Worm (Caenorhabditis elegans) whole organism, young adult: Measurements from ENCODE around the gene K05F6.10.

ENCODE experiments used
- D2030.7 ChIP-seq: fragments of 200-800 bp; sonication (Bioruptor generic); IDR thresholded peaks from 2 replicates; pipeline ENCODE4 v1.3.6; 2022; ENCODE audit warnings: missing genetic modification reagents, missing genetic modification characterization, missing compliant biosample characterization
- K12H6.12 ChIP-seq: fragments of 200-800 bp; sonication (Bioruptor generic); optimal IDR thresholded peaks from 2 replicates; lab custom pipeline; 2018; ENCODE audit warnings: mild to moderate bottlenecking, missing genetic modification characterization, missing compliant biosample characterization
- T26A5.8 ChIP-seq: sonication (generic microtip); optimal IDR thresholded peaks from 2 replicates; lab custom pipeline; 2016; ENCODE audit warnings: missing genetic modification characterization, missing compliant biosample characterization
- Y53G8AR.9 ChIP-seq: fragments of 200-800 bp; sonication (Bioruptor generic); conservative IDR thresholded peaks from 2 replicates; pipeline ENCODE4 v1.3.6; 2022; ENCODE audit warnings: missing genetic modification reagents, missing genetic modification characterization, missing compliant biosample characterization
- Y95B8A.8 ChIP-seq: fragments of 200-800 bp; sonication (Bioruptor generic); IDR thresholded peaks from 2 replicates; pipeline ENCODE4 v1.3.6; 2022; ENCODE audit warnings: missing genetic modification reagents, missing genetic modification characterization, missing compliant biosample characterization
- aptf-2 ChIP-seq: fragments of 200-800 bp; sonication (Bioruptor generic); conservative IDR thresholded peaks from 2 replicates; pipeline ENCODE4 v1.3.6; 2022; ENCODE audit warnings: missing genetic modification reagents, missing genetic modification characterization, missing compliant biosample characterization
- attf-5 ChIP-seq: fragments of 200-800 bp; sonication (Bioruptor generic); optimal IDR thresholded peaks from 2 replicates; lab custom pipeline; 2018; ENCODE audit warnings: mild to moderate bottlenecking, missing genetic modification characterization, missing compliant biosample characterization
- attf-6 ChIP-seq: fragments of 200-800 bp; sonication (Bioruptor generic); IDR thresholded peaks from 2 replicates; pipeline ENCODE4 v1.3.6; 2022; ENCODE audit warnings: missing genetic modification reagents, missing genetic modification characterization, missing compliant biosample characterization
- cebp-1 ChIP-seq, 2 experiments: fragments of 200-800 bp in 1 of 2; sonication (Bioruptor generic) in 1 of 2; sonication (generic microtip) in 1 of 2; IDR thresholded peaks in 1 of 2; optimal IDR thresholded peaks in 1 of 2; 2 replicates each; pipeline versions ENCODE4 v1.3.6 to Lab custom; 2017 to 2022; ENCODE audit warnings: missing compliant biosample characterization in 2 of 2, missing genetic modification characterization in 2 of 2, mild to moderate bottlenecking in 1 of 2, missing genetic modification reagents in 1 of 2, moderate library complexity in 1 of 2
- cebp-2 ChIP-seq: fragments of 200-800 bp; sonication (Bioruptor generic); IDR thresholded peaks from 2 replicates; pipeline ENCODE4 v1.3.6; 2022; ENCODE audit warnings: missing genetic modification characterization, missing compliant biosample characterization
- ceh-91 ChIP-seq: fragments of 200-800 bp; sonication (Bioruptor generic); IDR thresholded peaks from 2 replicates; pipeline ENCODE4 v1.3.6; 2022; ENCODE audit warnings: missing genetic modification reagents, missing genetic modification characterization, missing compliant biosample characterization
- dox-1 ChIP-seq: fragments of 200-800 bp; sonication (Bioruptor generic); IDR thresholded peaks from 2 replicates; pipeline ENCODE4 v1.3.6; 2022; ENCODE audit warnings: missing genetic modification reagents, missing genetic modification characterization, missing compliant biosample characterization
- egl-44 ChIP-seq: fragments of 200-800 bp; sonication (Bioruptor generic); IDR thresholded peaks from 2 replicates; pipeline ENCODE4 v1.3.6; 2022; ENCODE audit warnings: missing genetic modification reagents, missing genetic modification characterization, missing compliant biosample characterization
- egrh-3 ChIP-seq: fragments of 200-800 bp; sonication (Bioruptor generic); IDR thresholded peaks from 2 replicates; pipeline ENCODE4 v1.3.6; 2022; ENCODE audit warnings: missing genetic modification reagents, missing genetic modification characterization, missing compliant biosample characterization
- lin-40 ChIP-seq: sonication (generic microtip); optimal IDR thresholded peaks from 2 replicates; lab custom pipeline; 2016; ENCODE audit warnings: missing genetic modification characterization, mild to moderate bottlenecking, missing compliant biosample characterization, missing genotype, missing genetic modification reagents
- lsl-1 ChIP-seq: fragments of 200-800 bp; sonication (Bioruptor generic); optimal IDR thresholded peaks from 2 replicates; lab custom pipeline; 2018; ENCODE audit warnings: mild to moderate bottlenecking, missing genetic modification characterization, moderate library complexity, missing compliant biosample characterization
- madf-6 ChIP-seq: fragments of 200-800 bp; sonication (Bioruptor generic); IDR thresholded peaks from 2 replicates; pipeline ENCODE4 v1.3.6; 2022; ENCODE audit warnings: missing genetic modification reagents, missing genetic modification characterization, missing compliant biosample characterization
- mcd-1 ChIP-seq: fragments of 200-800 bp; sonication (Bioruptor generic); IDR thresholded peaks from 2 replicates; pipeline ENCODE4 v1.3.6; 2022; ENCODE audit warnings: missing genetic modification reagents, missing genetic modification characterization, missing compliant biosample characterization
- nhr-27 ChIP-seq: fragments of 200-800 bp; sonication (Bioruptor generic); optimal IDR thresholded peaks from 2 replicates; lab custom pipeline; 2018; ENCODE audit warnings: mild to moderate bottlenecking, missing genetic modification characterization, moderate library complexity, missing compliant biosample characterization
- nhr-80 ChIP-seq: sonication (generic microtip); optimal IDR thresholded peaks from 2 replicates; lab custom pipeline; 2016; ENCODE audit warnings: missing genetic modification characterization, missing compliant biosample characterization
- pbrm-1 ChIP-seq: fragments of 200-800 bp; sonication (Bioruptor generic); IDR thresholded peaks from 2 replicates; pipeline ENCODE4 v1.3.6; 2022; ENCODE audit warnings: missing genetic modification reagents, missing genetic modification characterization, missing compliant biosample characterization
- sdz-38 ChIP-seq: sonication (generic microtip); optimal IDR thresholded peaks from 2 replicates; lab custom pipeline; 2016; ENCODE audit warnings: missing genotype, missing genetic modification characterization, missing compliant biosample characterization
- snpc-1.1 ChIP-seq: sonication (generic microtip); optimal IDR thresholded peaks from 2 replicates; lab custom pipeline; 2017; ENCODE audit warnings: missing genetic modification characterization, mild to moderate bottlenecking, missing compliant biosample characterization, antibody characterized with exemption, moderate library complexity, missing genotype, missing genetic modification reagents; ENCODE audit not compliant: insufficient read depth
- snpc-1.3 ChIP-seq: sonication (generic microtip); optimal IDR thresholded peaks from 2 replicates; lab custom pipeline; 2017; ENCODE audit warnings: missing genetic modification characterization, mild to moderate bottlenecking, missing compliant biosample characterization, antibody characterized with exemption, moderate library complexity, missing genotype, missing genetic modification reagents; ENCODE audit not compliant: insufficient read depth
- tbp1 ChIP-seq: fragments of 200-800 bp; sonication (Bioruptor generic); optimal IDR thresholded peaks from 2 replicates; lab custom pipeline; 2018; ENCODE audit warnings: mild to moderate bottlenecking, missing genetic modification characterization, missing compliant biosample characterization
- zfh-2 ChIP-seq: fragments of 200-800 bp; sonication (Bioruptor generic); conservative IDR thresholded peaks from 2 replicates; pipeline ENCODE4 v1.3.6; 2022; ENCODE audit warnings: missing genetic modification reagents, missing genetic modification characterization, missing compliant biosample characterization
- zim-3 ChIP-seq: sonication (generic microtip); optimal IDR thresholded peaks from 2 replicates; lab custom pipeline; 2017; ENCODE audit warnings: mild to moderate bottlenecking, missing genetic modification characterization, moderate library complexity, missing compliant biosample characterization

K05F6.10 gene

DNA sequence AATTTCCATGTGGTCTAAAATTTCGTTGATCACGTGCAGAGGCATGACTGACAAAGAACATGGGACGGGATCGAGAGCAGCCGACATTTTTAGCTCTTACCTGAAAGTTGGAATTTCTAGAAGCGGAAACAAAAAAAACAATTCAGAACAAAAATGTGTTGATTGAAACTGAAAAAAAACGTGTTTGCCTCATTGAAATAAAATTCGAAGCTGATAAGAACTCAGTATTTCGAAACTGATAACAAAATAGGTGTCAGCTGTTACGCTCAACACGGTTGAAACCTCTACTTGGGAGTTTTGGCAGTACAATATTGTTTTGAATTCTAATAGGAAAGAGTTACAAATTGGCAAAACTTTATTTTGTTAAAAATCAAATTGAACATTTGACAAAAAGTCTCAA lies 33.0 kb upstream of the K05F6.10 start:
- TF ChIP-seq K12H6.12 (tag; lab: Kevin White, UChicago): no peak
- TF ChIP-seq zim-3 (tag; lab: Kevin White, UChicago): no peak
- no peak for TF ChIP-seq cebp-1 (GFP tag; IDR thresholded peaks at IDR 0.05; lab: Robert Waterston, UW)
- peak; percentile 83 for TF ChIP-seq cebp-1 (tag; optimal IDR thresholded peaks at IDR 0.05; lab: Kevin White, UChicago)
- peak; percentile 47 for TF ChIP-seq nhr-80 (tag; lab: Kevin White, UChicago)
- no peak for TF ChIP-seq egl-44 (GFP tag; lab: Robert Waterston, UW)

DNA sequence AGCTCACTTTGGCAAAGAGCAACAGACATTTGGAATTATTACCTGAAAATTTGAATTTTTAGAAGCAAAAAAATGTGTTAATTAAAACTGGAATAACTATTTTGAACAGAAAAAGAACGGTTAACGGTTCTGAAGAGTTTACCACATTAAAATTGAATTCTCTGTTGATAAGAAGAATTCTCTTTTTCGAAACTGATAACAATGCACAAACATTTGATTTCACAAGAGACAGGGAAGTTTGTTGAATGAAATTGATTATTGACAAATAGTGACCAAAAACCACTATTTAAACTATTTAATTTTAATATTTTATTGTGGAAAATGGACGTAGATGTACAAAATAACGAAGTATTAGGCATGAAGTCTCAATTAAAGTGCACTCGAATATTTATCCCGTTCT lies 31.6 kb upstream of the K05F6.10 start:
- TF ChIP-seq nhr-80 (tag; lab: Kevin White, UChicago) (peak; percentile 40), lsl-1 (GFP tag; lab: Kevin White, UChicago) (no peak), attf-6 (GFP tag; lab: Robert Waterston, UW) (no peak), tbp1 (GFP tag; lab: Kevin White, UChicago) (no peak), attf-5 (GFP tag; lab: Kevin White, UChicago) (no peak)

DNA sequence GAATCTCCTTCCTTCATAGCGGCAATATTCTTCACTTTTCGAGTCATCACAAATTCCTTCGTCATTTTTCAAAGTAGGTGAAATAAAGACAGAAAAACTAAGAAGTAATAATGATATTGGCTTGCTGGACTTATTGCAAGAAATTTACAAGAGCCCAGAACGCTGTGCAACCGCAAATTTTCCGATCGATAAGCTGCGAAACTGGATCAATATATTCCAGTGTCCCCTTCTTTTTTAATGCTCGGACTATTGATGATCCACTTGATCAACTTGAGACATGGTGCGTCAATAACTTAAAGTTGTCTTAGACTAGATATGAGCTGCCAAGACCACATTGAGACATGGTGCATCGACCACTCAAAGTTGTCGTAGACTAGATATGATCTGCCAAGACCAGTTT lies 30.1 kb upstream of the K05F6.10 start, which contains the start of gene bath-33:
TSS of gene bath-33 (minus strand) at position 101 of the 400 bp plus-strand sequence.
- TF ChIP-seq D2030.7 (GFP tag; lab: Robert Waterston, UW) (no peak), ceh-91 (GFP tag; lab: Robert Waterston, UW) (no peak), K12H6.12 (tag; lab: Kevin White, UChicago) (no peak), pbrm-1 (GFP tag; lab: Robert Waterston, UW) (no peak), snpc-1.1 (no peak), mcd-1 (GFP tag; lab: Robert Waterston, UW) (no peak), Y95B8A.8 (GFP tag; lab: Robert Waterston, UW) (no peak)

DNA sequence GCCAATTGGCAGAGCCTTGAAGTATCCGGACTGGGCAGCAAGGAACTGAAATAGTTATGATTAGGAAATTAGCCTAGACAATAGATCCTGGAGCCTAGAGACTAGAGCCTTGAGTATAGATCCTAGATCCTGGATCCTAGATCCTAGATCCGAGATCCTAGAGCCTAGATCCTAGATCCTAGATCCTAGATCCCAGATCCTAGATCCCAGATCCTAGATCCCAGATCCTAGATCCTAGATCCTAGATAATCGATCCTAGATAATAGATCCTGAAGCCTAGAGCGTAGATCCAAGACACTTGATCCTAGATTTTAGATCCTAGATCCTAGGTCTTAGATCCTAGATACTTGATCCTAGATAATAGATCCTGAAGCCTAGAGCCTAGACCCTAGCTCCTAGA lies 29.1 kb upstream of the K05F6.10 start:
- TF ChIP-seq T26A5.8: no peak
- no peak for TF ChIP-seq madf-6 (GFP tag; lab: Robert Waterston, UW)
- TF ChIP-seq cebp-2 (GFP tag; lab: Robert Waterston, UW): no peak
- TF ChIP-seq sdz-38: no peak
- no peak for TF ChIP-seq snpc-1.3 (tag; lab: Kevin White, UChicago)

DNA sequence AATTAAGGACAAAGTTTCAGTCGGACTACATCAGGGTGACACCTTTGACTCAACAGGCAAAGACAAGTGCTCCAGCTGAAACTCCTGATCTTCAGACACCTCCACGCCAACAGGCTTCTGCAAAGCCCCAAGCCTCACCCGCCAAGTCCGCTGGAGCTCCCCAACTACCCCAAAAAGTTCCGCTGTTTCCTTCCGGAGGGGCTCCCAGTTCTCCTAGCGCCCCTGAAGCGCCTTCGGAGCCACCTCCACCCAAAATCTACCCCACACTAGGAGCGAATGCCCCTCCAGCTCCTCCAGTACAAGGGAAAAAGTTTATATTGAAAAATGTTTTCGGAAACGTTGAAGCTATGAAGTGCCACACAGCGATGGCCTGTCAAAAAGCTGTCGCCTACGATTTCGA lies 27.1 kb upstream of the K05F6.10 start:
- TF ChIP-seq egrh-3 (GFP tag; lab: Robert Waterston, UW): peak; percentile 50; the same call in 1 of the 2 replicates
- no peak for TF ChIP-seq dox-1 (GFP tag; lab: Robert Waterston, UW)
- peak; percentile 69 for TF ChIP-seq zfh-2 (GFP tag; lab: Robert Waterston, UW)

DNA sequence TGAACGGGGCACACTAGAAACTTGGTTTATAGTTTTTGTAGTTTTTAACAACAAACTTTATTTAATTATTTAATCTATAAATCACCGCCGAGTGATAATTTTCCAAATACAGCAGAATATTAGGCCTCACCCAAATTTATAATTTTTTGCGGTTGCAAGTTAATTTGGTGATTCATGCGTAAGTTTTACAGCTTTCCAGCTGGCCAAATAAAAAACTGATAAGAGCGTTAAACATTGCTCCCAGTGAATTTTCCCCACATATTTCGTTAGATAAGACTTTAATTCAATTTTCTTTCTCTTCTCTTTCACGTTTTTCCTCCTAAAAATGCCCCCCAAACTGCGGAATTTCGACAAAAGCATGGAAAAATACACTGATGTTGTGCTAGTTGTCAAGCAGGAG lies 25.6 kb upstream of the K05F6.10 start, which contains the start of gene bath-47:
TSS of gene bath-47 (plus strand) at position 305 of the 400 bp plus-strand sequence.
- TF ChIP-seq aptf-2 (GFP tag; lab: Robert Waterston, UW): no peak
- TF ChIP-seq Y53G8AR.9 (GFP tag; lab: Robert Waterston, UW): no peak
- TF ChIP-seq lin-40 (tag; lab: Kevin White, UChicago): no peak
- TF ChIP-seq nhr-27 (tag; lab: Kevin White, UChicago): no peak
- TF ChIP-seq mcd-1 (GFP tag; lab: Robert Waterston, UW): no peak
- TF ChIP-seq, all 124 proteins: peak for 0
